Worm (Caenorhabditis elegans): ENCODE data around the gene F21H12.3.

F21H12.3 gene

ce11 chrII:6047639-6048159 is 35.0 kb upstream of the F21H12.3 start, which contains the start of the genes R12C12.6 and ran-5 (continued):
- no peak for TF ChIP-seq alr-1 (tag; optimal IDR thresholded peaks at IDR 0.05; ENCODE audit: borderline replicate concordance)
- peak; percentile 86 for TF ChIP-seq grh-1 (GFP tag; IDR thresholded peaks at IDR 0.05)
- peak; percentile 62 for TF ChIP-seq ztf-4 (tag; optimal IDR thresholded peaks at IDR 0.05)
- TF ChIP-seq nhr-47 (tag; optimal IDR thresholded peaks at IDR 0.05) = peak; percentile 90
- no peak for TF ChIP-seq tlp-1 (tag; optimal IDR thresholded peaks at IDR 0.05)
- TF ChIP-seq efl-3 (GFP tag; optimal IDR thresholded peaks at IDR 0.05) = no peak
- no peak for TF ChIP-seq aha-1 (tag; optimal IDR thresholded peaks at IDR 0.05)
- peak; percentile 63 for TF ChIP-seq skn-1 (tag; optimal IDR thresholded peaks at IDR 0.05)
- peak; percentile 90 for TF ChIP-seq snu-23 (GFP tag; optimal IDR thresholded peaks at IDR 0.05)
- TF ChIP-seq hlh-4 (tag; optimal IDR thresholded peaks at IDR 0.05) = no peak
- TF ChIP-seq efl-1 (optimal IDR thresholded peaks at IDR 0.05) = peak; percentile 85 to 88
- peak; percentile 80 to 98 for TF ChIP-seq efl-1 (GFP tag; optimal IDR thresholded peaks at IDR 0.05 in 1 of 2)
- TF ChIP-seq elt-2 (tag; optimal IDR thresholded peaks at IDR 0.05) = peak; percentile 75
- TF ChIP-seq ztf-11 (tag; optimal IDR thresholded peaks at IDR 0.05) = peak in 1 of 2 experiments; percentile 68
- peak; percentile 89 to 91 for TF ChIP-seq lsy-2 (tag; optimal IDR thresholded peaks at IDR 0.05)
- peak; percentile 58 for TF ChIP-seq jun-1 (tag; optimal IDR thresholded peaks at IDR 0.05)
- TF ChIP-seq mab-9 (GFP tag; IDR thresholded peaks at IDR 0.05) = peak; percentile 57; the same call in 1 of the 2 replicates
- peak; percentile 91 for TF ChIP-seq swsn-7 (tag; optimal IDR thresholded peaks at IDR 0.05)
- TF ChIP-seq rnt-1 (tag; optimal IDR thresholded peaks at IDR 0.05) = peak; percentile 95
- TF ChIP-seq tbx-2 (tag; optimal IDR thresholded peaks at IDR 0.05) = peak; percentile 85
- no peak for TF ChIP-seq hlh-17 (GFP tag; optimal IDR thresholded peaks at IDR 0.05; ENCODE audit: borderline replicate concordance)
- peak; percentile 82 to 91 (median 87) for TF ChIP-seq ceh-82 (tag; optimal IDR thresholded peaks at IDR 0.05)
- no peak for TF ChIP-seq mef-2 (tag; optimal IDR thresholded peaks at IDR 0.05)

DNA sequence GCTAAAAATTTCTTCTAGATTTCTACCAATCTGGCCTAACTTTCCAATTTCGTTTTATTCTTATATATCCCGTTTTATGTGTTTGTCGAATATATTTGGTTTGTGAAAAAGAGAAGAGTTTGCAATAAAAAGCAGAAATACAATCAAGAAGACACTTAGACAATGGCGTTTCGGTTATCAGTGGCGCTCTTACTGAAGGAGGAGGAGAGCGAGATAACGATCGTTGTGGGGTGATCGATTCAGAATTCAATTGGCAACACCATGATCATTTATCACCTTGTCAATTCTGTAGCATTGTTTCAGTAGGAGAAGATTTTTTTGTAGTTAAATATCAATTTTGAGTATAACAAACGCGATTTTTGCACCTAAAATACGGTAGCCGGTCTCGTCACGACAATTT is 33.2 kb upstream of the F21H12.3 start:
- TF ChIP-seq lsy-2 (tag; optimal IDR thresholded peaks at IDR 0.05) (peak in 1 of 2 experiments; percentile 9), unc-30 (tag; optimal IDR thresholded peaks at IDR 0.05) (no peak), unc-130 (tag; optimal IDR thresholded peaks at IDR 0.05) (no peak), nhr-20 (tag; optimal IDR thresholded peaks at IDR 0.05) (peak; percentile 12), ceh-90 (tag; optimal IDR thresholded peaks at IDR 0.05) (no peak), lin-14 (GFP tag; optimal IDR thresholded peaks at IDR 0.05) (peak; percentile 21), F16B12.6 (tag; optimal IDR thresholded peaks at IDR 0.05) (no peak), sptf-1 (tag; optimal IDR thresholded peaks at IDR 0.05) (no peak), tlp-1 (tag; optimal IDR thresholded peaks at IDR 0.05) (no peak), skn-1 (tag; optimal IDR thresholded peaks at IDR 0.05) (no peak), unc-86 (tag; optimal IDR thresholded peaks at IDR 0.05) (no peak), nhr-90 (tag; optimal IDR thresholded peaks at IDR 0.05; ENCODE audit: poor library complexity) (no peak), ceh-8 (GFP tag; optimal IDR thresholded peaks at IDR 0.05) (no peak), alr-1 (tag; optimal IDR thresholded peaks at IDR 0.05; ENCODE audit: borderline replicate concordance) (no peak), elt-2 (tag; optimal IDR thresholded peaks at IDR 0.05) (peak; percentile 49), nhr-11 (tag; optimal IDR thresholded peaks at IDR 0.05) (no peak), C04F5.9 (tag; optimal IDR thresholded peaks at IDR 0.05) (no peak), efl-1 (optimal IDR thresholded peaks at IDR 0.05) (no peak), efl-1 (GFP tag; optimal IDR thresholded peaks at IDR 0.05 in 1 of 2) (peak in 1 of 2 experiments; percentile 89), fkh-4 (tag; optimal IDR thresholded peaks at IDR 0.05; ENCODE audit: borderline replicate concordance) (no peak), Y116A8C.19 (tag; optimal IDR thresholded peaks at IDR 0.05; ENCODE audit: borderline replicate concordance) (no peak), lin-15B (tag; optimal IDR thresholded peaks at IDR 0.05) (no peak), hpl-2 (GFP tag; optimal IDR thresholded peaks at IDR 0.05) (no peak), pqm-1 (tag; optimal IDR thresholded peaks at IDR 0.05) (no peak), hlh-4 (tag; optimal IDR thresholded peaks at IDR 0.05) (no peak), C34B4.2 (tag; optimal IDR thresholded peaks at IDR 0.05) (no peak), jun-1 (tag; optimal IDR thresholded peaks at IDR 0.05) (no peak), nhr-12 (tag; optimal IDR thresholded peaks at IDR 0.05) (no peak), dsc-1 (tag; optimal IDR thresholded peaks at IDR 0.05) (no peak), nhr-237 (tag; optimal IDR thresholded peaks at IDR 0.05) (no peak), vab-15 (tag; optimal IDR thresholded peaks at IDR 0.05) (no peak), elt-3 (tag; optimal IDR thresholded peaks at IDR 0.05) (peak in 3 of 6 experiments; percentile 13 to 73 (median 18)), aly-2 (tag; optimal IDR thresholded peaks at IDR 0.05) (no peak), lir-3 (tag; optimal IDR thresholded peaks at IDR 0.05; ENCODE audit: poor library complexity) (no peak), lin-35 (GFP tag; optimal IDR thresholded peaks at IDR 0.05) (peak in 1 of 2 experiments; percentile 25), fos-1 (tag; optimal IDR thresholded peaks at IDR 0.05) (no peak), ama-1 (optimal IDR thresholded peaks at IDR 0.05) (no peak)

Measured in whole organism, L1 larva.